Fruit fly (Drosophila melanogaster) whole organism, pupa: ENCODE data around the gene CG12637.
"Not testable (repeated sequence)": the region's sequence is repeated elsewhere in the genome, so short reads cannot be mapped to it uniquely, and the experiment has no call there.

ENCODE experiments used
- CG15710 ChIP-seq: fragments of 200-800 bp; sonication (Bioruptor generic); optimal IDR thresholded peaks from 2 replicates; lab custom pipeline; 2018; ENCODE audit warnings: missing biosample characterization, mild to moderate bottlenecking, missing genetic modification characterization, moderate library complexity
- CG9948 ChIP-seq: fragments of 200-800 bp; sonication (Bioruptor generic); optimal IDR thresholded peaks from 2 replicates; lab custom pipeline; 2018; ENCODE audit warnings: missing biosample characterization, mild to moderate bottlenecking, missing genetic modification characterization, moderate library complexity
- Ets98B ChIP-seq: fragments of 200-800 bp; sonication (Bioruptor generic); IDR thresholded peaks from 2 replicates; pipeline ENCODE4 v1.3.6; 2022; ENCODE audit warnings: missing biosample characterization, missing genetic modification characterization

CG12637 gene

DNA sequence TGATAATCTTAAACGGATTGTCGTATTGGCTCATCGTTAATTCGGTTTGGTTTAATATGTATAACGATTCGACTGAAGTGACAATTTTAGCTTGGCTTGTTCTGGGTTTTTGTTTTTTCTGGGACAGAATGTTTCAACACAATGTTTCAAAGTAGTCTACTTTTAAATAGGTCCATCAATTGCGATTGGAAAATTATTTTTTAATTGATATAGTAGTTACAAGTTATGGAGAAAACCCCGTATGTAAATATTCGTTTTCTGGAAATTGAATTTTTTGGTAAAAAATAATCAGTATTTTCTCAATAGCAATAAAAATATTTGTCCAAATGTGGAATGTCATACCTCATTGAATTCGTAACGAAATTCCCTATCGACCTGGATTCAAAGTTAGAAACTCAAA is 50.1 kb downstream of the CG12637 start, which contains the start of gene Rab9Db:
TSS of gene Rab9Db (minus strand) at position 101 of the 400 bp plus-strand sequence.
- not testable (repeated sequence) for TF ChIP-seq Ets98B (GFP tag; lab: Robert Waterston, UW); CG15710 (tag; lab: Kevin White, UChicago); CG9948 (tag; lab: Kevin White, UChicago)
- TF ChIP-seq, all 21 proteins: peak for 0; not testable (repeated sequence) for 21
